Worm (Caenorhabditis elegans) whole organism, early embryonic: ENCODE measurements around the gene C54G10.1.

Source experiments
- B0310.2 ChIP-seq: sonication (generic microtip); optimal IDR thresholded peaks from 2 replicates; lab custom pipeline; 2016; ENCODE audit warnings: mild to moderate bottlenecking, missing genetic modification characterization, missing compliant biosample characterization
- F13C5.2 ChIP-seq: sonication (generic microtip); optimal IDR thresholded peaks from 2 replicates; lab custom pipeline; 2017; ENCODE audit warnings: mild to moderate bottlenecking, missing genetic modification characterization, inconsistent platforms, missing compliant biosample characterization
- aly-1 ChIP-seq: sonication (generic microtip); optimal IDR thresholded peaks from 2 replicates; lab custom pipeline; 2016; ENCODE audit warnings: missing genetic modification characterization, missing compliant biosample characterization
- ama-1 ChIP-seq: fragments of 150-350 bp; optimal IDR thresholded peaks from 2 replicates; lab custom pipeline; 2014
- ceh-13 ChIP-seq: fragments of 200-800 bp; sonication (Bioruptor generic); optimal IDR thresholded peaks from 2 replicates; lab custom pipeline; 2018; ENCODE audit warnings: mild to moderate bottlenecking, missing genetic modification characterization, missing compliant biosample characterization
- ceh-36 ChIP-seq: sonication (generic microtip); optimal IDR thresholded peaks from 2 replicates; lab custom pipeline; 2016; ENCODE audit warnings: missing genetic modification characterization, inconsistent platforms, missing compliant biosample characterization
- ets-7 ChIP-seq: sonication (generic microtip); optimal IDR thresholded peaks from 2 replicates; lab custom pipeline; 2016; ENCODE audit warnings: missing genotype, missing genetic modification characterization, missing compliant biosample characterization
- flt-1 ChIP-seq: fragments of 200-800 bp; sonication (Bioruptor generic); IDR thresholded peaks from 2 replicates; pipeline ENCODE4 v1.3.6; 2022; ENCODE audit warnings: missing genetic modification characterization, missing compliant biosample characterization
- hmbx-1 ChIP-seq: sonication (generic microtip); optimal IDR thresholded peaks from 2 replicates; lab custom pipeline; 2016; ENCODE audit warnings: mild to moderate bottlenecking, missing genetic modification characterization, missing compliant biosample characterization
- hmg-4 ChIP-seq: fragments of 200-800 bp; sonication (Bioruptor generic); optimal IDR thresholded peaks from 2 replicates; lab custom pipeline; 2018; ENCODE audit warnings: mild to moderate bottlenecking, missing genetic modification characterization, missing compliant biosample characterization
- hnd-1 ChIP-seq: sonication (generic microtip); optimal IDR thresholded peaks from 2 replicates; lab custom pipeline; 2016; ENCODE audit warnings: missing genetic modification characterization, missing compliant biosample characterization
- pes-1 ChIP-seq: fragments of 200-800 bp; sonication (Bioruptor generic); IDR thresholded peaks from 2 replicates; pipeline ENCODE4 v1.3.6; 2022; ENCODE audit warnings: missing genetic modification reagents, missing genetic modification characterization, missing compliant biosample characterization
- scrt-1 ChIP-seq: fragments of 200-800 bp; sonication (Bioruptor generic); IDR thresholded peaks from 2 replicates; pipeline ENCODE4 v1.3.6; 2022; ENCODE audit warnings: missing genetic modification characterization, missing compliant biosample characterization
- sea-1 ChIP-seq: fragments of 200-800 bp; sonication (Bioruptor generic); conservative IDR thresholded peaks from 2 replicates; pipeline ENCODE4 v1.3.6; 2022; ENCODE audit warnings: missing genetic modification characterization, missing compliant biosample characterization
- tbx-11 ChIP-seq: fragments of 200-800 bp; sonication (Bioruptor generic); IDR thresholded peaks from 2 replicates; pipeline ENCODE4 v1.3.6; 2022; ENCODE audit warnings: missing genetic modification characterization, missing compliant biosample characterization
- tbx-37 ChIP-seq: fragments of 200-800 bp; sonication (Bioruptor generic); conservative IDR thresholded peaks from 2 replicates; pipeline ENCODE4 v1.3.6; 2022; ENCODE audit warnings: missing genetic modification reagents, missing genetic modification characterization, missing compliant biosample characterization
- tra-4 ChIP-seq: sonication (generic microtip); optimal IDR thresholded peaks from 2 replicates; lab custom pipeline; 2017; ENCODE audit warnings: missing genetic modification characterization, missing compliant biosample characterization

C54G10.1 gene

DNA sequence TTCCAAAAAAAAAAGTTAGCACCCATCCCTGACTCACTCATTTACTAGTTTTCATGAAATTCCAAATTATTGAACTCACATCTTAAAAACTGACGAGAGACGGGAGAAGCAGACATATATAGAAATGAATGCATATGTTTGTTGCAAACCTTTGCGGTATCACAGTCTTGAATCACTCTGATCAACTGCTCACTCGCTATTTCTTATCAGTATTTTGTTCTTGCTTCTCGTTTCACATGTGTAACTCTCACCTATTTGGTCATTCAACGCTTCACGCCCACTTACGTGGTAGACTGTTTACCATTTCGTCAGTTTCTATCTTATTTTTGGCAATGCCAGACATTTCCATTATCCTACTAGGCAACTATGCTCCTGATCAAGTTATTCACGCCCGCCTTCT is at the start of gene C54G10.1:
Gene C54G10.1 (plus strand): TSS at position 333 of the 400 bp plus-strand sequence.
- TF ChIP-seq pes-1 (GFP tag; lab: Robert Waterston, UW) (no peak), tbx-37 (no peak), hmg-4 (GFP tag; lab: Kevin White, UChicago) (no peak), ceh-13 (GFP tag; lab: Kevin White, UChicago) (no peak), hmbx-1 (tag; lab: Kevin White, UChicago) (no peak), tbx-11 (GFP tag; lab: Robert Waterston, UW) (no peak), sea-1 (GFP tag; lab: Robert Waterston, UW) (no peak), B0310.2 (tag; lab: Kevin White, UChicago) (no peak), tra-4 (tag; lab: Kevin White, UChicago) (no peak), flt-1 (no peak)

- TF ChIP-seq F13C5.2 (no peak), hmbx-1 (tag; lab: Kevin White, UChicago) (no peak), sea-1 (GFP tag; lab: Robert Waterston, UW) (no peak), ama-1 (lab: Kevin White, UChicago) (no peak), ets-7 (tag; lab: Kevin White, UChicago) (no peak), tbx-37 (no peak), aly-1 (tag; lab: Kevin White, UChicago) (no peak), pes-1 (GFP tag; lab: Robert Waterston, UW) (no peak), hnd-1 (tag; lab: Kevin White, UChicago) (no peak), B0310.2 (tag; lab: Kevin White, UChicago) (no peak), flt-1 (no peak), hmg-4 (GFP tag; lab: Kevin White, UChicago) (no peak), tbx-11 (GFP tag; lab: Robert Waterston, UW) (no peak), tra-4 (tag; lab: Kevin White, UChicago) (no peak)
Measured at ce11 chrV:14594103-14594502, 46.8 kb upstream of the C54G10.1 start.

- no peak for TF ChIP-seq ets-7 (tag; lab: Kevin White, UChicago)
- TF ChIP-seq ceh-36 (tag; lab: Kevin White, UChicago), result no peak
- TF ChIP-seq hnd-1 (tag; lab: Kevin White, UChicago), result no peak
- TF ChIP-seq F13C5.2, result no peak
- TF ChIP-seq pes-1 (GFP tag; lab: Robert Waterston, UW), result no peak
- no peak for TF ChIP-seq hmg-4 (GFP tag; lab: Kevin White, UChicago)
- no peak for TF ChIP-seq tbx-37
- no peak for TF ChIP-seq B0310.2 (tag; lab: Kevin White, UChicago)
- TF ChIP-seq hmbx-1 (tag; lab: Kevin White, UChicago), result no peak
- no peak for TF ChIP-seq ceh-13 (GFP tag; lab: Kevin White, UChicago)
Measured at ce11 chrV:14594943-14595342, 46.0 kb upstream of the C54G10.1 start.

ce11 chrV:14595984-14596383 is 44.9 kb upstream of the C54G10.1 start:
- TF ChIP-seq sea-1 (GFP tag; lab: Robert Waterston, UW), result no peak
- TF ChIP-seq hmbx-1 (tag; lab: Kevin White, UChicago), result no peak
- no peak for TF ChIP-seq ets-7 (tag; lab: Kevin White, UChicago)
- no peak for TF ChIP-seq tra-4 (tag; lab: Kevin White, UChicago)
- TF ChIP-seq B0310.2 (tag; lab: Kevin White, UChicago), result no peak
- TF ChIP-seq hnd-1 (tag; lab: Kevin White, UChicago), result no peak
- TF ChIP-seq aly-1 (tag; lab: Kevin White, UChicago), result no peak
- TF ChIP-seq pes-1 (GFP tag; lab: Robert Waterston, UW), result no peak
- no peak for TF ChIP-seq scrt-1 (GFP tag; lab: Robert Waterston, UW)

DNA sequence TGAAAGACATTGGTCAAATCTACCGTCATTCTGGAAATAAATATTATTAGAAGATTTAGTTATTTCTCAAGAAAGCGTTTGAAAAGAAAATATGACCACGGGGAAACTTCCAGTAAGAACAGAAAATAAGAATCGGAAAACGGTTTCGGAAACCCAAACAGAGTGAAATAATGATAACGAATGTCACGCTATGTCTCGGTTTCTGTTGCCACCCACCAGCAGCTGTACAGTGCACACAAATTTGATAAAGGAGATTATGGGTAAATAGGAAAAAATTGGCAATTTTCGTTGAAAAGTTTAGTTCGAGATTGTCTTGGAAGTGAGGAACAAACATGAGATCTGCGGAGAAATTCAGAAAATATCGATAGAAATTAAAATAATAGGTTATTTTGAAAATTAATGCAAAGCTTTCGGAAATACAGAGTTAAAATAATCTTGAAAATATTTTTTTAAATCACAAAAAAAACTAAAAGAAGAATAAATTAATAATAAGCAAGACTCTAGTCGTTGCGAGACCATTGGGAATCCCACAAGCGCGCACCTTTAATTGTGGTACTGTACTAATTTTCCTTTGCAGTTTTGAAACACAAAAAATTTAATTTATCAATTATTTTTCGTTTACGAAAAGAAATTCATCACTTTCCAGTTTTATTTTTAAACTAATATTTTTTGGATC is 43.8 kb upstream of the C54G10.1 start, which contains the start of gene pes-9:
Gene pes-9 (minus strand): TSS at position 30 of the 676 bp plus-strand sequence.
- TF ChIP-seq scrt-1 (GFP tag; lab: Robert Waterston, UW), result no peak
- TF ChIP-seq tbx-11 (GFP tag; lab: Robert Waterston, UW), result no peak

DNA sequence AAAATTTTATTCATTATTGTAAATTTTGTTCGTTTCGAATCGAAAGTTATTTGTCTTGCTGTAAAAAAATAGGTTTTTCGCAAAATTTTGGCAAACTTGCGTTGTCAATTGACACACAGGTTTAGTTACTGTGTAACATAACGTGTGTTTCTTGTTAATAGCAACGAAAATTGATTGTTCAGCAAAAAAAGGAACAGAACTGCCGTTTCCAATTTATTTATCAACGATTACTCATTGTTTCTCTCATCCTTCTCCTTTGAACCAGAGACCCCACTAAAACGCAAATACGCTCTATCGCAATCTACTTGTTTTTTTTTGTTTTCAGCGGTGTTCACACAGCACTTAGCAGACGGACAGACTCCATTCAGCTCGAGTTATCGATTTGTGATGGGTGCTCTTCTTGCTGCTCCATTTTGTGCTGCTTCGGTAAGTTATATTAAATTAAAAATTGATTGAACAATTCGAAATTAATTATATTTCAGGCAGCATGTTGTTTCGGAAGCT is 43.2 kb upstream of the C54G10.1 start, which contains the start of gene R11H6.2:
Gene R11H6.2 (plus strand): TSS at position 326 of the 504 bp plus-strand sequence.
- TF ChIP-seq ceh-36 (tag; lab: Kevin White, UChicago), result no peak
- TF ChIP-seq hmg-4 (GFP tag; lab: Kevin White, UChicago), result no peak
- no peak for TF ChIP-seq F13C5.2
- TF ChIP-seq sea-1 (GFP tag; lab: Robert Waterston, UW), result no peak
- TF ChIP-seq flt-1, result no peak
- no peak for TF ChIP-seq tra-4 (tag; lab: Kevin White, UChicago)
- TF ChIP-seq hmbx-1 (tag; lab: Kevin White, UChicago), result no peak
- TF ChIP-seq aly-1 (tag; lab: Kevin White, UChicago), result no peak
- TF ChIP-seq ets-7 (tag; lab: Kevin White, UChicago), result no peak
- TF ChIP-seq B0310.2 (tag; lab: Kevin White, UChicago), result no peak
- TF ChIP-seq scrt-1 (GFP tag; lab: Robert Waterston, UW), result no peak
- TF ChIP-seq tbx-37, result no peak
- no peak for TF ChIP-seq ceh-13 (GFP tag; lab: Kevin White, UChicago)
- TF ChIP-seq tbx-11 (GFP tag; lab: Robert Waterston, UW), result no peak
- TF ChIP-seq pes-1 (GFP tag; lab: Robert Waterston, UW), result no peak
- no peak for TF ChIP-seq ama-1 (lab: Kevin White, UChicago)

DNA sequence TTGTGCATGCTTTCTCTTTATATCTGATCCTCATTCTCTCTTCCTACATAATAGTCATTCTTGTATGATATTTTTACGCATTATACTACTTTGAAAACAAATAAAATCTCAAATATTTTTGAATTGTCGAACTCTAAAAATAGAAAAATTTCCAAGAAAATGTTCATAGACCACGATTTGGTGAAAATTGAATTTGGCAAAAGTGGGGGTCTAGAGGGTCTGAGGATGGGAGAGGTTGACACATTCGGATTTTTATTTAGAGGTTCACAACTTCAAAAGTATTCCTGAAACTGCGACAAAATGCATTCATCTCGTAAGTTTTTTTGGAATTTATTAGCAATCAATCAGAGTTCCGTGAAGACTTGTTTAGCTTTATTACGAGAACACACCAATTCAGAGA is 40.9 kb upstream of the C54G10.1 start, which contains the start of gene glb-22:
Gene glb-22 (plus strand): TSS at position 301 of the 400 bp plus-strand sequence.
- no peak for TF ChIP-seq ceh-13 (GFP tag; lab: Kevin White, UChicago)
- TF ChIP-seq tbx-37, result no peak
- no peak for TF ChIP-seq pes-1 (GFP tag; lab: Robert Waterston, UW)
